Fruit fly (Drosophila melanogaster) whole organism, prepupa: Measurements from ENCODE around the gene Nedd8.

ENCODE experiments used
- Blimp-1 ChIP-seq: fragments of 200-800 bp; sonication (Bioruptor generic); optimal IDR thresholded peaks from 3 replicates; lab custom pipeline; 2017; ENCODE audit warnings: missing biosample characterization, missing genetic modification characterization, mild to moderate bottlenecking, moderate library complexity, missing genetic modification reagents
- CG10631 ChIP-seq: fragments of 200-800 bp; sonication (Bioruptor generic); optimal IDR thresholded peaks from 2 replicates; lab custom pipeline; 2016; ENCODE audit warnings: missing biosample characterization, missing genetic modification characterization
- CG11762 ChIP-seq: fragments of 200-800 bp; sonication (Bioruptor generic); optimal IDR thresholded peaks from 3 replicates; lab custom pipeline; 2016; ENCODE audit warnings: missing biosample characterization, missing genetic modification characterization; ENCODE audit not compliant: insufficient read depth
- CG15336 ChIP-seq: fragments of 200-800 bp; sonication (Bioruptor generic); IDR thresholded peaks from 2 replicates; pipeline ENCODE4 v1.3.6; 2022; ENCODE audit warnings: missing biosample characterization, missing genetic modification characterization
- CG1621 ChIP-seq: fragments of 200-800 bp; sonication (Bioruptor generic); optimal IDR thresholded peaks from 3 replicates; lab custom pipeline; 2018; ENCODE audit warnings: missing biosample characterization, mild to moderate bottlenecking, missing genetic modification characterization
- CG3032 ChIP-seq: fragments of 200-800 bp; optimal IDR thresholded peaks from 2 replicates; lab custom pipeline; 2019; ENCODE audit warnings: missing biosample characterization, mild to moderate bottlenecking, missing genetic modification characterization, moderate library complexity
- CG31627 ChIP-seq: fragments of 200-800 bp; sonication (Bioruptor generic); optimal IDR thresholded peaks from 3 replicates; lab custom pipeline; 2016; ENCODE audit warnings: missing biosample characterization, missing genetic modification characterization
- CG3919 ChIP-seq: fragments of 200-800 bp; sonication (Bioruptor generic); optimal IDR thresholded peaks from 3 replicates; lab custom pipeline; 2016; ENCODE audit warnings: missing biosample characterization, missing genetic modification characterization
- CG6792 ChIP-seq: fragments of 200-800 bp; sonication (Bioruptor generic); optimal IDR thresholded peaks from 3 replicates; lab custom pipeline; 2016; ENCODE audit warnings: missing biosample characterization, missing genetic modification characterization
- CG6854 ChIP-seq: fragments of 200-800 bp; sonication (Bioruptor generic); optimal IDR thresholded peaks from 2 replicates; lab custom pipeline; 2017; ENCODE audit warnings: missing biosample characterization, mild to moderate bottlenecking, missing genetic modification characterization
- CG8119 ChIP-seq: fragments of 200-800 bp; sonication (Bioruptor generic); IDR thresholded peaks from 3 replicates; pipeline ENCODE4 v1.3.6; 2022; ENCODE audit warnings: missing biosample characterization, missing genetic modification characterization
- CG8319 ChIP-seq: fragments of 200-800 bp; sonication (Bioruptor generic); optimal IDR thresholded peaks from 3 replicates; lab custom pipeline; 2016; ENCODE audit warnings: missing biosample characterization, missing genetic modification characterization
- CG8632 ChIP-seq: fragments of 200-800 bp; sonication (Bioruptor generic); optimal IDR thresholded peaks from 3 replicates; lab custom pipeline; 2016; ENCODE audit warnings: missing biosample characterization, missing genetic modification characterization
- Eip75B ChIP-seq: fragments of 200-800 bp; sonication (Bioruptor generic); optimal IDR thresholded peaks from 3 replicates; lab custom pipeline; 2016; ENCODE audit warnings: missing biosample characterization, missing genetic modification characterization
- Eip78C ChIP-seq: fragments of 200-800 bp; sonication (Bioruptor generic); peaks from one replicate; lab custom pipeline; 2016; ENCODE audit warnings: missing biosample characterization, missing genetic modification characterization
- Ets21C ChIP-seq: fragments of 200-800 bp; sonication (Bioruptor generic); optimal IDR thresholded peaks from 3 replicates; lab custom pipeline; 2016; ENCODE audit warnings: missing biosample characterization, missing genetic modification characterization
- Ets96B ChIP-seq: fragments of 200-800 bp; optimal IDR thresholded peaks from 2 replicates; lab custom pipeline; 2019; ENCODE audit warnings: missing biosample characterization, mild to moderate bottlenecking, missing genetic modification characterization, moderate library complexity
- Hr38 ChIP-seq: sonication (Bioruptor generic); optimal IDR thresholded peaks from 2 replicates; lab custom pipeline; 2016; ENCODE audit warnings: missing biosample characterization, missing genetic modification characterization
- Hr39 ChIP-seq: fragments of 200-800 bp; sonication (Bioruptor generic); optimal IDR thresholded peaks from 2 replicates; lab custom pipeline; 2016; ENCODE audit warnings: missing biosample characterization, missing genetic modification characterization
- Hr4 ChIP-seq: fragments of 200-800 bp; sonication (Bioruptor generic); optimal IDR thresholded peaks from 3 replicates; lab custom pipeline; 2016; ENCODE audit warnings: missing biosample characterization, missing genetic modification characterization
- Met ChIP-seq: fragments of 200-800 bp; sonication (Bioruptor generic); optimal IDR thresholded peaks from 3 replicates; lab custom pipeline; 2016; ENCODE audit warnings: missing biosample characterization, missing genetic modification characterization
- Smox ChIP-seq: fragments of 200-800 bp; sonication (Bioruptor generic); optimal IDR thresholded peaks from 3 replicates; lab custom pipeline; 2016; ENCODE audit warnings: missing biosample characterization, missing genetic modification characterization
- Sox102F ChIP-seq: fragments of 200-800 bp; sonication (Bioruptor generic); optimal IDR thresholded peaks from 2 replicates; lab custom pipeline; 2016; ENCODE audit warnings: missing biosample characterization, mild to moderate bottlenecking, missing genetic modification characterization
- Sox14 ChIP-seq: fragments of 200-800 bp; sonication (Bioruptor generic); optimal IDR thresholded peaks from 3 replicates; lab custom pipeline; 2016; ENCODE audit warnings: missing biosample characterization, missing genetic modification characterization
- achi ChIP-seq: fragments of 200-800 bp; sonication (Bioruptor generic); optimal IDR thresholded peaks from 3 replicates; lab custom pipeline; 2016; ENCODE audit warnings: missing biosample characterization, missing genetic modification characterization
- acj6 ChIP-seq: fragments of 200-800 bp; sonication (Bioruptor generic); optimal IDR thresholded peaks from 3 replicates; lab custom pipeline; 2016; ENCODE audit warnings: missing biosample characterization, missing genetic modification characterization
- cyc ChIP-seq: fragments of 200-800 bp; sonication (Bioruptor generic); optimal IDR thresholded peaks from 3 replicates; lab custom pipeline; 2016; ENCODE audit warnings: missing biosample characterization, missing genetic modification characterization
- dsx ChIP-seq: fragments of 200-800 bp; optimal IDR thresholded peaks from 3 replicates; lab custom pipeline; 2019; ENCODE audit warnings: missing biosample characterization, mild to moderate bottlenecking, missing genetic modification characterization, moderate library complexity; ENCODE audit not compliant: poor library complexity, severe bottlenecking
- esn ChIP-seq: fragments of 200-800 bp; sonication (Bioruptor generic); optimal IDR thresholded peaks from 2 replicates; lab custom pipeline; 2016; ENCODE audit warnings: missing biosample characterization, mild to moderate bottlenecking, missing genetic modification characterization, moderate library complexity
- fkh ChIP-seq: fragments of 200-800 bp; sonication (Bioruptor generic); optimal IDR thresholded peaks from 3 replicates; lab custom pipeline; 2017; ENCODE audit warnings: missing biosample characterization, mild to moderate bottlenecking, missing genetic modification characterization, moderate library complexity
- lz ChIP-seq: fragments of 200-800 bp; sonication (Bioruptor generic); optimal IDR thresholded peaks from 3 replicates; lab custom pipeline; 2016; ENCODE audit warnings: missing biosample characterization, missing genetic modification characterization
- pdm3 ChIP-seq: fragments of 200-800 bp; sonication (Bioruptor generic); optimal IDR thresholded peaks from 3 replicates; lab custom pipeline; 2016; ENCODE audit warnings: missing biosample characterization, missing genetic modification characterization
- salr ChIP-seq, 2 experiments: fragments of 200-800 bp; sonication (Bioruptor generic); optimal IDR thresholded peaks; 3 replicates each; lab custom pipeline; 2016 to 2018; ENCODE audit warnings: missing biosample characterization in 2 of 2, missing genetic modification characterization in 2 of 2, mild to moderate bottlenecking in 1 of 2
- svp ChIP-seq: fragments of 200-800 bp; sonication (Bioruptor generic); peaks from one replicate; lab custom pipeline; 2016; ENCODE audit warnings: missing biosample characterization, missing genetic modification characterization
- topi ChIP-seq: fragments of 200-800 bp; sonication (Bioruptor generic); optimal IDR thresholded peaks from 3 replicates; lab custom pipeline; 2016; ENCODE audit warnings: missing biosample characterization, missing genetic modification characterization
- vri ChIP-seq: fragments of 200-800 bp; sonication (Bioruptor generic); optimal IDR thresholded peaks from 3 replicates; lab custom pipeline; 2016; ENCODE audit warnings: missing biosample characterization, mild to moderate bottlenecking, missing genetic modification characterization

The Nedd8 gene

dm6 chr2L:18974063-18974779 is 22.6 kb upstream of the Nedd8 start, which contains the start of the genes L2HGDH and CG10431 (continued):
- TF ChIP-seq CG11762 (GFP tag; lab: Kevin White, UChicago) (peak; percentile 23), Hr38 (GFP tag; lab: Kevin White, UChicago) (no peak), CG8319 (peak; percentile 58), Sox102F (GFP tag; lab: Kevin White, UChicago) (no peak), acj6 (GFP tag; lab: Kevin White, UChicago) (peak; percentile 69), Hr4 (GFP tag; lab: Kevin White, UChicago) (no peak)

- TF ChIP-seq CG3919 (GFP tag; lab: Kevin White, UChicago) (peak; percentile 24), Smox (peak; percentile 28), CG6792 (GFP tag; lab: Kevin White, UChicago) (peak; percentile 8), CG6854 (GFP tag; lab: Kevin White, UChicago) (peak; percentile 38), salr (GFP tag; optimal IDR thresholded peaks at IDR 0.05; lab: Kevin White, UChicago) (no peak), CG3032 (tag; lab: Kevin White, UChicago) (peak; percentile 47), lz (GFP tag; lab: Kevin White, UChicago) (peak; percentile 27), Sox14 (GFP tag; lab: Kevin White, UChicago) (peak; percentile 72), esn (peak; percentile 55), Ets96B (tag; lab: Kevin White, UChicago) (peak; percentile 8), pdm3 (GFP tag; lab: Kevin White, UChicago) (peak; percentile 38), CG31627 (peak; percentile 58), cyc (GFP tag; lab: Kevin White, UChicago) (peak; percentile 7), Hr39 (GFP tag; lab: Kevin White, UChicago) (peak; percentile 46), Blimp-1 (GFP tag; lab: Kevin White, UChicago) (peak; percentile 11), Hr4 (GFP tag; lab: Kevin White, UChicago) (peak; percentile 31), Eip75B (GFP tag; lab: Kevin White, UChicago) (peak; percentile 36), Met (GFP tag; lab: Kevin White, UChicago) (peak; percentile 44), CG15336 (peak; percentile 25; the same call in 1 of the 2 replicates), Eip78C (GFP tag; lab: Kevin White, UChicago) (peak; percentile 71), achi (GFP tag; lab: Kevin White, UChicago) (peak; percentile 55), topi (peak; percentile 47), acj6 (GFP tag; lab: Kevin White, UChicago) (no peak), dsx (GFP tag; lab: Kevin White, UChicago) (no peak), Ets21C (peak; percentile 46), vri (GFP tag; lab: Kevin White, UChicago) (peak; percentile 40), Sox102F (GFP tag; lab: Kevin White, UChicago) (no peak), fkh (GFP tag; lab: Kevin White, UChicago) (peak; percentile 86), svp (GFP tag; lab: Kevin White, UChicago) (peak; percentile 65), CG1621 (tag; lab: Kevin White, UChicago) (no peak), CG8632 (GFP tag; lab: Kevin White, UChicago) (no peak)
- TF ChIP-seq, all 60 proteins: peak for 25
Measured at dm6 chr2L:18968370-18969105, 16.9 kb upstream of the Nedd8 start, which contains the start of the genes Nak and Tango6. Gene Nak (minus strand): TSS chr2L:18968744. Gene Tango6 (plus strand): TSS chr2L:18969028.

dm6 chr2L:18967897-18968296 is 16.3 kb upstream of the Nedd8 start:
- TF ChIP-seq CG10631 (GFP tag; lab: Kevin White, UChicago): no peak
- TF ChIP-seq vri (GFP tag; lab: Kevin White, UChicago): peak; percentile 1
- TF ChIP-seq CG8119 (GFP tag; lab: Robert Waterston, UW): no peak
